Worm (Caenorhabditis elegans) whole organism, late embryonic: ENCODE results near the gene F23D12.4.

Source experiments
- fkh-10 ChIP-seq: fragments of 150-350 bp; optimal IDR thresholded peaks from 2 replicates; lab custom pipeline; 2014; ENCODE audit warnings: missing biosample characterization, missing genetic modification reagents, missing genetic modification characterization
- hlh-30 ChIP-seq: sonication (generic microtip); optimal IDR thresholded peaks from 2 replicates; lab custom pipeline; 2017; ENCODE audit warnings: antibody characterized with exemption, missing genetic modification characterization, missing compliant biosample characterization; ENCODE audit not compliant: insufficient read depth

ce11 chrX:14401230-14401629, 43.6 kb upstream of the F23D12.4 start:
- TF ChIP-seq fkh-10 (GFP tag; lab: Kevin White, UChicago): no peak
- no peak for TF ChIP-seq hlh-30 (tag; lab: Kevin White, UChicago)
